Worm (Caenorhabditis elegans) whole organism, young adult: ENCODE data around the gene hum-2.

Experiments used
- B0336.3 ChIP-seq: fragments of 200-800 bp; sonication (Bioruptor generic); IDR thresholded peaks from 2 replicates; pipeline ENCODE4 v1.3.6; 2022; ENCODE audit warnings: missing genetic modification characterization, missing compliant biosample characterization
- C06A6.2 ChIP-seq: fragments of 200-800 bp; sonication (Bioruptor generic); conservative IDR thresholded peaks from 2 replicates; pipeline ENCODE4 v1.3.6; 2022; ENCODE audit warnings: missing genetic modification characterization, missing compliant biosample characterization
- C17E4.6 ChIP-seq: fragments of 200-800 bp; sonication (Bioruptor generic); IDR thresholded peaks from 2 replicates; pipeline ENCODE4 v1.3.6; 2022; ENCODE audit warnings: missing genetic modification reagents, missing genetic modification characterization, missing compliant biosample characterization
- D2030.7 ChIP-seq: fragments of 200-800 bp; sonication (Bioruptor generic); IDR thresholded peaks from 2 replicates; pipeline ENCODE4 v1.3.6; 2022; ENCODE audit warnings: missing genetic modification reagents, missing genetic modification characterization, missing compliant biosample characterization
- F23B12.7 ChIP-seq: sonication (generic microtip); optimal IDR thresholded peaks from 2 replicates; lab custom pipeline; 2017; ENCODE audit warnings: missing genetic modification characterization, mild to moderate bottlenecking, missing compliant biosample characterization, antibody characterized with exemption, moderate library complexity; ENCODE audit not compliant: insufficient read depth
- F57A8.1 ChIP-seq: fragments of 200-800 bp; sonication (Bioruptor generic); optimal IDR thresholded peaks from 2 replicates; lab custom pipeline; 2018; ENCODE audit warnings: mild to moderate bottlenecking, missing genetic modification characterization, moderate library complexity, missing compliant biosample characterization
- K12H6.12 ChIP-seq: fragments of 200-800 bp; sonication (Bioruptor generic); optimal IDR thresholded peaks from 2 replicates; lab custom pipeline; 2018; ENCODE audit warnings: mild to moderate bottlenecking, missing genetic modification characterization, missing compliant biosample characterization
- T07F8.4 ChIP-seq: sonication (generic microtip); optimal IDR thresholded peaks from 2 replicates; lab custom pipeline; 2016; ENCODE audit warnings: mild to moderate bottlenecking, missing genetic modification characterization, moderate library complexity, missing compliant biosample characterization
- T26A5.8 ChIP-seq: sonication (generic microtip); optimal IDR thresholded peaks from 2 replicates; lab custom pipeline; 2016; ENCODE audit warnings: missing genetic modification characterization, missing compliant biosample characterization
- Y53G8AR.9 ChIP-seq: fragments of 200-800 bp; sonication (Bioruptor generic); conservative IDR thresholded peaks from 2 replicates; pipeline ENCODE4 v1.3.6; 2022; ENCODE audit warnings: missing genetic modification reagents, missing genetic modification characterization, missing compliant biosample characterization
- ZK185.1 ChIP-seq: sonication (generic microtip); optimal IDR thresholded peaks from 2 replicates; lab custom pipeline; 2016; ENCODE audit warnings: mild to moderate bottlenecking, missing genetic modification characterization, missing compliant biosample characterization; ENCODE audit not compliant: poor library complexity, severe bottlenecking
- ama-1 ChIP-seq, 3 experiments: fragments of 150-350 bp in 1 of 3; sonication (generic microtip) in 2 of 3; optimal IDR thresholded peaks; 2 replicates each; lab custom pipeline; 2014 to 2018; ENCODE audit warnings: missing biosample characterization in 2 of 3, missing genetic modification characterization in 2 of 3, missing genetic modification reagents in 2 of 3
- aptf-2 ChIP-seq: fragments of 200-800 bp; sonication (Bioruptor generic); conservative IDR thresholded peaks from 2 replicates; pipeline ENCODE4 v1.3.6; 2022; ENCODE audit warnings: missing genetic modification reagents, missing genetic modification characterization, missing compliant biosample characterization
- atf-7 ChIP-seq: sonication (generic microtip); optimal IDR thresholded peaks from 2 replicates; lab custom pipeline; 2017; ENCODE audit warnings: mild to moderate bottlenecking, missing genetic modification characterization, missing compliant biosample characterization
- attf-3 ChIP-seq: fragments of 200-800 bp; sonication (Bioruptor generic); conservative IDR thresholded peaks from 2 replicates; pipeline ENCODE4 v1.3.6; 2022; ENCODE audit warnings: missing genetic modification reagents, missing genetic modification characterization, missing compliant biosample characterization
- cebp-1 ChIP-seq, 2 experiments: fragments of 200-800 bp in 1 of 2; sonication (Bioruptor generic) in 1 of 2; sonication (generic microtip) in 1 of 2; IDR thresholded peaks in 1 of 2; optimal IDR thresholded peaks in 1 of 2; 2 replicates each; pipeline versions ENCODE4 v1.3.6 to Lab custom; 2017 to 2022; ENCODE audit warnings: missing compliant biosample characterization in 2 of 2, missing genetic modification characterization in 2 of 2, mild to moderate bottlenecking in 1 of 2, missing genetic modification reagents in 1 of 2, moderate library complexity in 1 of 2
- ceh-27 ChIP-seq: fragments of 200-800 bp; sonication (Bioruptor generic); optimal IDR thresholded peaks from 2 replicates; lab custom pipeline; 2018; ENCODE audit warnings: mild to moderate bottlenecking, missing genetic modification characterization, moderate library complexity, missing compliant biosample characterization
- ceh-58 ChIP-seq: fragments of 200-800 bp; sonication (Bioruptor generic); IDR thresholded peaks from 2 replicates; pipeline ENCODE4 v1.3.6; 2022; ENCODE audit warnings: missing genetic modification characterization, missing compliant biosample characterization
- die-1 ChIP-seq: sonication (generic microtip); optimal IDR thresholded peaks from 2 replicates; lab custom pipeline; 2016; ENCODE audit warnings: missing genotype, mild to moderate bottlenecking, missing genetic modification characterization, missing compliant biosample characterization
- dpff-1 ChIP-seq: sonication (generic microtip); optimal IDR thresholded peaks from 2 replicates; lab custom pipeline; 2017; ENCODE audit warnings: mild to moderate bottlenecking, missing genetic modification characterization, missing compliant biosample characterization
- egrh-3 ChIP-seq: fragments of 200-800 bp; sonication (Bioruptor generic); IDR thresholded peaks from 2 replicates; pipeline ENCODE4 v1.3.6; 2022; ENCODE audit warnings: missing genetic modification reagents, missing genetic modification characterization, missing compliant biosample characterization
- gei-17 ChIP-seq: fragments of 200-800 bp; sonication (Bioruptor generic); optimal IDR thresholded peaks from 2 replicates; lab custom pipeline; 2018; ENCODE audit warnings: mild to moderate bottlenecking, missing genetic modification characterization, missing compliant biosample characterization
- hmg-1.2 ChIP-seq: fragments of 200-800 bp; sonication (Bioruptor generic); IDR thresholded peaks from 2 replicates; pipeline ENCODE4 v1.3.6; 2022; ENCODE audit warnings: missing genetic modification reagents, missing genetic modification characterization, missing compliant biosample characterization
- hrde-1 ChIP-seq: sonication (generic microtip); optimal IDR thresholded peaks from 2 replicates; lab custom pipeline; 2016; ENCODE audit warnings: missing genetic modification characterization, mild to moderate bottlenecking, missing compliant biosample characterization, moderate library complexity, missing genotype, missing genetic modification reagents, borderline replicate concordance
- let-526 ChIP-seq: fragments of 200-800 bp; sonication (Bioruptor generic); IDR thresholded peaks from 2 replicates; pipeline ENCODE4 v1.3.6; 2022; ENCODE audit warnings: missing genetic modification reagents, missing genetic modification characterization, missing compliant biosample characterization
- lin-26 ChIP-seq: fragments of 200-800 bp; sonication (Bioruptor generic); IDR thresholded peaks from 2 replicates; pipeline ENCODE4 v1.3.6; 2022; ENCODE audit warnings: missing genetic modification reagents, missing genetic modification characterization, missing compliant biosample characterization
- lin-40 ChIP-seq: sonication (generic microtip); optimal IDR thresholded peaks from 2 replicates; lab custom pipeline; 2016; ENCODE audit warnings: missing genetic modification characterization, mild to moderate bottlenecking, missing compliant biosample characterization, missing genotype, missing genetic modification reagents
- lin-54 ChIP-seq: fragments of 200-800 bp; sonication (Bioruptor generic); optimal IDR thresholded peaks from 2 replicates; lab custom pipeline; 2018; ENCODE audit warnings: mild to moderate bottlenecking, missing genetic modification characterization, missing compliant biosample characterization
- mcd-1 ChIP-seq: fragments of 200-800 bp; sonication (Bioruptor generic); IDR thresholded peaks from 2 replicates; pipeline ENCODE4 v1.3.6; 2022; ENCODE audit warnings: missing genetic modification reagents, missing genetic modification characterization, missing compliant biosample characterization
- nfya-1 ChIP-seq: sonication (generic microtip); optimal IDR thresholded peaks from 2 replicates; lab custom pipeline; 2017; ENCODE audit warnings: antibody characterized with exemption, missing compliant biosample characterization, missing genetic modification characterization, borderline replicate concordance; ENCODE audit not compliant: insufficient read depth
- nfya-2 ChIP-seq: fragments of 200-800 bp; sonication (Bioruptor generic); IDR thresholded peaks from 2 replicates; pipeline ENCODE4 v1.3.6; 2022; ENCODE audit warnings: missing genetic modification reagents, missing genetic modification characterization, missing compliant biosample characterization
- nhr-179 ChIP-seq: sonication (generic microtip); optimal IDR thresholded peaks from 2 replicates; lab custom pipeline; 2016; ENCODE audit warnings: mild to moderate bottlenecking, missing genetic modification characterization, missing compliant biosample characterization
- nhr-27 ChIP-seq: fragments of 200-800 bp; sonication (Bioruptor generic); optimal IDR thresholded peaks from 2 replicates; lab custom pipeline; 2018; ENCODE audit warnings: mild to moderate bottlenecking, missing genetic modification characterization, moderate library complexity, missing compliant biosample characterization
- nhr-90 ChIP-seq: sonication (generic microtip); optimal IDR thresholded peaks from 2 replicates; lab custom pipeline; 2016; ENCODE audit warnings: missing genotype, mild to moderate bottlenecking, missing genetic modification characterization, missing compliant biosample characterization
- pbrm-1 ChIP-seq: fragments of 200-800 bp; sonication (Bioruptor generic); IDR thresholded peaks from 2 replicates; pipeline ENCODE4 v1.3.6; 2022; ENCODE audit warnings: missing genetic modification reagents, missing genetic modification characterization, missing compliant biosample characterization
- rcor-1 ChIP-seq: fragments of 200-800 bp; sonication (Bioruptor generic); IDR thresholded peaks from 2 replicates; pipeline ENCODE4 v1.3.6; 2022; ENCODE audit warnings: missing genetic modification reagents, missing genetic modification characterization, missing compliant biosample characterization
- rec-8 ChIP-seq, 2 experiments: sonication (generic microtip); optimal IDR thresholded peaks; 2 replicates each; lab custom pipeline; 2016; ENCODE audit warnings: mild to moderate bottlenecking in 2 of 2, missing genetic modification characterization in 2 of 2, missing genetic modification reagents in 2 of 2, missing genotype in 2 of 2, missing biosample characterization in 1 of 2, missing compliant biosample characterization in 1 of 2, moderate library complexity in 1 of 2
- rpc-1 ChIP-seq, 2 experiments: fragments of 150-350 bp in 1 of 2; sonication (generic microtip) in 1 of 2; optimal IDR thresholded peaks; 2 replicates each; lab custom pipeline; 2014 to 2018; ENCODE audit warnings: missing biosample characterization in 1 of 2, missing genetic modification characterization in 1 of 2, missing genetic modification reagents in 1 of 2, missing genotype in 1 of 2
- snpc-1.1 ChIP-seq: sonication (generic microtip); optimal IDR thresholded peaks from 2 replicates; lab custom pipeline; 2017; ENCODE audit warnings: missing genetic modification characterization, mild to moderate bottlenecking, missing compliant biosample characterization, antibody characterized with exemption, moderate library complexity, missing genotype, missing genetic modification reagents; ENCODE audit not compliant: insufficient read depth
- snpc-4 ChIP-seq, 5 experiments: fragments of 150-350 bp in 1 of 5; sonication (generic microtip) in 4 of 5; optimal IDR thresholded peaks; 2 replicates each; lab custom pipeline; 2014 to 2018; ENCODE audit warnings: missing genetic modification characterization in 5 of 5, missing biosample characterization in 3 of 5, antibody characterized with exemption in 2 of 5, mild to moderate bottlenecking in 2 of 5, missing compliant biosample characterization in 2 of 5, missing genotype in 2 of 5, moderate library complexity in 2 of 5, missing genetic modification reagents in 1 of 5
- tbx-9 ChIP-seq: sonication (generic microtip); optimal IDR thresholded peaks from 2 replicates; lab custom pipeline; 2016; ENCODE audit warnings: borderline replicate concordance, missing genetic modification characterization, inconsistent platforms, missing compliant biosample characterization
- ztf-26 ChIP-seq: sonication (generic microtip); optimal IDR thresholded peaks from 2 replicates; lab custom pipeline; 2017; ENCODE audit warnings: missing genetic modification characterization, missing compliant biosample characterization

The hum-2 gene

ce11 chrV:9386143-9386542, at the start of gene hum-2:
Gene hum-2 (plus strand): TSS chrV:9386175.
- no peak for TF ChIP-seq T26A5.8 (tag; lab: Kevin White, UChicago)
- no peak for TF ChIP-seq ceh-27 (GFP tag; lab: Kevin White, UChicago)
- no peak for TF ChIP-seq pbrm-1 (GFP tag; lab: Robert Waterston, UW)
- no peak for TF ChIP-seq aptf-2 (GFP tag; lab: Robert Waterston, UW)
- no peak for TF ChIP-seq lin-40 (tag; lab: Kevin White, UChicago)
- TF ChIP-seq lin-54, result no peak
- TF ChIP-seq egrh-3 (GFP tag; lab: Robert Waterston, UW), result no peak
- no peak for TF ChIP-seq dpff-1 (tag; lab: Kevin White, UChicago)
- no peak for TF ChIP-seq nhr-27 (tag; lab: Kevin White, UChicago)
- no peak for TF ChIP-seq ceh-58 (GFP tag; lab: Robert Waterston, UW)
- no peak for TF ChIP-seq ZK185.1 (tag; lab: Kevin White, UChicago)
- TF ChIP-seq Y53G8AR.9 (GFP tag; lab: Robert Waterston, UW), result no peak
- TF ChIP-seq nfya-2 (GFP tag; lab: Robert Waterston, UW), result no peak
- TF ChIP-seq C06A6.2 (GFP tag; lab: Robert Waterston, UW), result no peak
- TF ChIP-seq attf-3, result no peak
- no peak for TF ChIP-seq snpc-4 (GFP tag; optimal IDR thresholded peaks at IDR 0.05; lab: Kevin White, UChicago)
- TF ChIP-seq snpc-4 (tag; optimal IDR thresholded peaks at IDR 0.05; lab: Kevin White, UChicago), result no peak
- TF ChIP-seq tbx-9, result no peak
- no peak for TF ChIP-seq nfya-1 (tag; lab: Kevin White, UChicago)

- TF ChIP-seq nhr-90 (tag; lab: Kevin White, UChicago), result no peak
- no peak for TF ChIP-seq cebp-1 (GFP tag; IDR thresholded peaks at IDR 0.05; lab: Robert Waterston, UW)
- TF ChIP-seq cebp-1 (tag; optimal IDR thresholded peaks at IDR 0.05; lab: Kevin White, UChicago), result peak; percentile 1
- TF ChIP-seq hmg-1.2, result no peak
Observed at ce11 chrV:9336462-9336861, 49.5 kb upstream of the hum-2 start, which contains the start of gene coq-6. Gene coq-6 (plus strand): TSS chrV:9336762.

- no peak for TF ChIP-seq K12H6.12 (tag; lab: Kevin White, UChicago)
- no peak for TF ChIP-seq die-1
- 0 out of 2 replicates have a peak, but pooled peaks have one; percentile 22 for TF ChIP-seq cebp-1 (GFP tag; IDR thresholded peaks at IDR 0.05; lab: Robert Waterston, UW)
- peak; percentile 58 for TF ChIP-seq cebp-1 (tag; optimal IDR thresholded peaks at IDR 0.05; lab: Kevin White, UChicago)
- no peak for TF ChIP-seq rec-8 (tag; optimal IDR thresholded peaks at IDR 0.05; lab: Kevin White, UChicago)
- no peak for TF ChIP-seq rpc-1 (optimal IDR thresholded peaks at IDR 0.05; lab: Kevin White, UChicago)
- TF ChIP-seq rpc-1 (tag; optimal IDR thresholded peaks at IDR 0.05; lab: Kevin White, UChicago), result no peak
- TF ChIP-seq D2030.7 (GFP tag; lab: Robert Waterston, UW), result no peak
- no peak for TF ChIP-seq C17E4.6
- 0 out of 2 replicates have a peak, but pooled peaks have one; percentile 41 for TF ChIP-seq B0336.3 (GFP tag; lab: Robert Waterston, UW)
- no peak for TF ChIP-seq snpc-1.1
- no peak for TF ChIP-seq gei-17 (GFP tag; lab: Kevin White, UChicago)
- no peak for TF ChIP-seq T07F8.4 (tag; lab: Kevin White, UChicago)
- TF ChIP-seq ama-1 (optimal IDR thresholded peaks at IDR 0.05; lab: Kevin White, UChicago), result peak; percentile 96
- no peak for TF ChIP-seq ama-1 (GFP tag; optimal IDR thresholded peaks at IDR 0.05; lab: Kevin White, UChicago)
- peak; percentile 75 for TF ChIP-seq ZK185.1 (tag; lab: Kevin White, UChicago)
- TF ChIP-seq atf-7 (tag; lab: Kevin White, UChicago), result peak; percentile 9
- no peak for TF ChIP-seq F57A8.1 (GFP tag; lab: Kevin White, UChicago)
- 0 out of 2 replicates have a peak, but pooled peaks have one; percentile 49 for TF ChIP-seq let-526
- no peak for TF ChIP-seq F23B12.7 (tag; lab: Kevin White, UChicago)
- TF ChIP-seq mcd-1, result no peak
- TF ChIP-seq rcor-1 (GFP tag; lab: Robert Waterston, UW), result no peak
- TF ChIP-seq ztf-26 (tag; lab: Kevin White, UChicago), result peak; percentile 41
- TF ChIP-seq hrde-1 (tag; lab: Kevin White, UChicago), result peak; percentile 52
- TF ChIP-seq lin-26 (GFP tag; lab: Robert Waterston, UW), result peak; percentile 58; the same call in 1 of the 2 replicates
- TF ChIP-seq nhr-179 (tag; lab: Kevin White, UChicago), result no peak
Observed at ce11 chrV:9338452-9338851, 47.5 kb upstream of the hum-2 start.
